Fruit fly (Drosophila melanogaster) whole organism, embryonic: Measurements from ENCODE around the gene Sec15.
A peak's percentile ranks its signal among the peaks of the same experiment; 100 is the strongest.

Experiments
- Abd-B ChIP-seq: fragments of 200-800 bp; sonication (Bioruptor generic); optimal IDR thresholded peaks from 2 replicates; lab custom pipeline; 2018; ENCODE audit warnings: missing biosample characterization, mild to moderate bottlenecking, missing genetic modification characterization, moderate library complexity
- Antp ChIP-seq: fragments of 200-800 bp; sonication (Bioruptor generic); optimal IDR thresholded peaks from 3 replicates; lab custom pipeline; 2016; ENCODE audit warnings: missing biosample characterization, missing genetic modification characterization
- CG10267 ChIP-seq: fragments of 200-800 bp; sonication (Bioruptor generic); optimal IDR thresholded peaks from 2 replicates; lab custom pipeline; 2018; ENCODE audit warnings: missing biosample characterization, mild to moderate bottlenecking, missing genetic modification characterization, moderate library complexity
- CG12104 ChIP-seq: fragments of 200-800 bp; sonication (Bioruptor generic); optimal IDR thresholded peaks from 3 replicates; lab custom pipeline; 2016; ENCODE audit warnings: missing biosample characterization, missing genetic modification characterization
- CG12391 ChIP-seq: fragments of 200-800 bp; sonication (Bioruptor generic); optimal IDR thresholded peaks from 3 replicates; lab custom pipeline; 2018; ENCODE audit warnings: missing biosample characterization, mild to moderate bottlenecking, missing genetic modification characterization, moderate library complexity
- CG14014 ChIP-seq: fragments of 200-800 bp; sonication (Bioruptor generic); IDR thresholded peaks from 2 replicates; pipeline ENCODE4 v1.3.6; 2022; ENCODE audit warnings: missing biosample characterization, missing genetic modification characterization
- CG16813 ChIP-seq: fragments of 200-800 bp; sonication (Bioruptor generic); IDR thresholded peaks from 3 replicates; pipeline ENCODE4 v1.3.6; 2022; ENCODE audit warnings: missing biosample characterization, missing genetic modification characterization; ENCODE audit not compliant: partially characterized antibody
- CG18619 ChIP-seq: fragments of 200-800 bp; sonication (Bioruptor generic); optimal IDR thresholded peaks from 3 replicates; lab custom pipeline; 2017; ENCODE audit warnings: missing biosample characterization, mild to moderate bottlenecking, missing genetic modification characterization
- CG2120 ChIP-seq: fragments of 200-800 bp; sonication (Bioruptor generic); optimal IDR thresholded peaks from 3 replicates; lab custom pipeline; 2016; ENCODE audit warnings: missing biosample characterization, missing genetic modification characterization
- CG30020 ChIP-seq: fragments of 200-800 bp; optimal IDR thresholded peaks from 2 replicates; lab custom pipeline; 2019; ENCODE audit warnings: missing biosample characterization, mild to moderate bottlenecking, missing genetic modification characterization, moderate library complexity
- CG3065 ChIP-seq: fragments of 200-800 bp; sonication (Bioruptor generic); optimal IDR thresholded peaks from 2 replicates; lab custom pipeline; 2016; ENCODE audit warnings: missing biosample characterization, missing genetic modification characterization
- CG31365 ChIP-seq: fragments of 200-800 bp; sonication (Bioruptor generic); optimal IDR thresholded peaks from 2 replicates; lab custom pipeline; 2018; ENCODE audit warnings: missing biosample characterization, mild to moderate bottlenecking, missing genetic modification characterization
- CG34224 ChIP-seq: fragments of 200-800 bp; sonication (Bioruptor generic); IDR thresholded peaks from 3 replicates; pipeline ENCODE4 v1.3.6; 2022; ENCODE audit warnings: missing biosample characterization, missing genetic modification characterization; ENCODE audit not compliant: partially characterized antibody
- CG3838 ChIP-seq: fragments of 200-800 bp; sonication (Bioruptor generic); optimal IDR thresholded peaks from 3 replicates; lab custom pipeline; 2016; ENCODE audit warnings: missing biosample characterization, missing genetic modification characterization
- CG4820 ChIP-seq: fragments of 200-800 bp; sonication (Bioruptor generic); optimal IDR thresholded peaks from 3 replicates; lab custom pipeline; 2016; ENCODE audit warnings: missing biosample characterization, missing genetic modification characterization
- CG7928 ChIP-seq: fragments of 200-800 bp; sonication (Bioruptor generic); optimal IDR thresholded peaks from 2 replicates; lab custom pipeline; 2017; ENCODE audit warnings: missing biosample characterization, mild to moderate bottlenecking, missing genetic modification characterization
- D19B ChIP-seq: fragments of 200-800 bp; sonication (Bioruptor generic); optimal IDR thresholded peaks from 2 replicates; lab custom pipeline; 2017; ENCODE audit warnings: missing biosample characterization, mild to moderate bottlenecking, missing genetic modification characterization
- Dip3 ChIP-seq: fragments of 200-800 bp; sonication (Bioruptor generic); optimal IDR thresholded peaks from 3 replicates; lab custom pipeline; 2016; ENCODE audit warnings: missing biosample characterization, missing genetic modification characterization
- GATAe ChIP-seq: fragments of 200-800 bp; sonication (Bioruptor generic); conservative IDR thresholded peaks from 2 replicates; pipeline ENCODE4 v1.3.6; 2022; ENCODE audit warnings: missing biosample characterization, missing genetic modification characterization
- Gug ChIP-seq: fragments of 200-800 bp; sonication (Bioruptor generic); IDR thresholded peaks from 4 replicates; pipeline ENCODE4 v1.3.6; 2022; ENCODE audit warnings: missing biosample characterization, missing genetic modification characterization
- H15 ChIP-seq: fragments of 200-800 bp; sonication (Bioruptor generic); IDR thresholded peaks from 3 replicates; pipeline ENCODE4 v1.3.6; 2022; ENCODE audit warnings: missing biosample characterization, missing genetic modification characterization
- HLH3B ChIP-seq: fragments of 200-800 bp; sonication (Bioruptor generic); IDR thresholded peaks from 2 replicates; pipeline ENCODE4 v1.3.6; 2022; ENCODE audit warnings: missing biosample characterization, missing genetic modification characterization
- Hand ChIP-seq: fragments of 200-800 bp; sonication (Bioruptor generic); optimal IDR thresholded peaks from 2 replicates; lab custom pipeline; 2017; ENCODE audit warnings: mild to moderate bottlenecking, missing biosample characterization, missing genetic modification reagents, missing genetic modification characterization
- Hmr ChIP-seq: fragments of 200-800 bp; sonication (Bioruptor generic); optimal IDR thresholded peaks from 3 replicates; lab custom pipeline; 2017; ENCODE audit warnings: mild to moderate bottlenecking, missing biosample characterization, missing genetic modification reagents, missing genetic modification characterization
- Mrtf ChIP-seq: fragments of 200-800 bp; sonication (Bioruptor generic); IDR thresholded peaks from 3 replicates; pipeline ENCODE4 v1.3.6; 2022; ENCODE audit warnings: missing biosample characterization, missing genetic modification characterization
- Myb ChIP-seq: fragments of 200-800 bp; sonication (Bioruptor generic); optimal IDR thresholded peaks from 2 replicates; lab custom pipeline; 2016; ENCODE audit warnings: missing biosample characterization, missing genetic modification characterization
- Nf-YC ChIP-seq: fragments of 200-800 bp; optimal IDR thresholded peaks from 3 replicates; lab custom pipeline; 2019; ENCODE audit warnings: missing biosample characterization, mild to moderate bottlenecking, missing genetic modification characterization, moderate library complexity
- Oli ChIP-seq: fragments of 200-800 bp; sonication (Bioruptor generic); optimal IDR thresholded peaks from 2 replicates; lab custom pipeline; 2018; ENCODE audit warnings: missing biosample characterization, mild to moderate bottlenecking, missing genetic modification characterization, moderate library complexity
- Sox102F ChIP-seq: fragments of 200-800 bp; sonication (Bioruptor generic); optimal IDR thresholded peaks from 2 replicates; lab custom pipeline; 2018; ENCODE audit warnings: missing biosample characterization, mild to moderate bottlenecking, missing genetic modification characterization, moderate library complexity
- Vsx1 ChIP-seq: fragments of 200-800 bp; sonication (Bioruptor generic); optimal IDR thresholded peaks from 2 replicates; lab custom pipeline; 2017; ENCODE audit warnings: missing biosample characterization, mild to moderate bottlenecking, missing genetic modification characterization, missing genetic modification reagents
- bcd ChIP-seq: fragments of 200-800 bp; sonication (Bioruptor generic); optimal IDR thresholded peaks from 2 replicates; lab custom pipeline; 2017; ENCODE audit warnings: missing biosample characterization, mild to moderate bottlenecking, missing genetic modification characterization
- cato ChIP-seq: fragments of 200-800 bp; sonication (Bioruptor generic); optimal IDR thresholded peaks from 2 replicates; lab custom pipeline; 2016; ENCODE audit warnings: missing biosample characterization, missing genetic modification characterization, borderline replicate concordance
- dan ChIP-seq: fragments of 200-800 bp; sonication (Bioruptor generic); IDR thresholded peaks from 2 replicates; pipeline ENCODE4 v1.3.6; 2022; ENCODE audit warnings: missing biosample characterization, missing genetic modification characterization
- fd3F ChIP-seq: fragments of 200-800 bp; sonication (Bioruptor generic); optimal IDR thresholded peaks from 2 replicates; lab custom pipeline; 2018; ENCODE audit warnings: missing biosample characterization, mild to moderate bottlenecking, missing genetic modification characterization, moderate library complexity
- insv ChIP-seq, 2 experiments: fragments of 200-800 bp; sonication (Bioruptor generic); optimal IDR thresholded peaks; 3 replicates each; lab custom pipeline; 2016 to 2018; ENCODE audit warnings: missing biosample characterization in 2 of 2, missing genetic modification characterization in 2 of 2
- klu ChIP-seq: fragments of 200-800 bp; sonication (Bioruptor generic); IDR thresholded peaks from 2 replicates; pipeline ENCODE4 v1.3.6; 2022; ENCODE audit warnings: missing biosample characterization, missing genetic modification characterization
- mirr ChIP-seq: fragments of 200-800 bp; sonication (Bioruptor generic); optimal IDR thresholded peaks from 3 replicates; lab custom pipeline; 2018; ENCODE audit warnings: missing biosample characterization, mild to moderate bottlenecking, missing genetic modification characterization
- ranshi ChIP-seq: fragments of 200-800 bp; sonication (Bioruptor generic); IDR thresholded peaks from 2 replicates; pipeline ENCODE4 v1.3.6; 2022; ENCODE audit warnings: missing biosample characterization, missing genetic modification characterization
- run ChIP-seq: fragments of 200-800 bp; sonication (Bioruptor generic); optimal IDR thresholded peaks from 3 replicates; lab custom pipeline; 2018; ENCODE audit warnings: missing biosample characterization, mild to moderate bottlenecking, missing genetic modification characterization
- sens ChIP-seq: fragments of 200-800 bp; sonication (Bioruptor generic); peaks from one replicate; lab custom pipeline; 2016; ENCODE audit warnings: missing biosample characterization, missing genetic modification characterization
- shn ChIP-seq: fragments of 200-800 bp; sonication (Bioruptor generic); optimal IDR thresholded peaks from 3 replicates; lab custom pipeline; 2016; ENCODE audit warnings: missing biosample characterization, missing genetic modification characterization
- slou ChIP-seq: fragments of 200-800 bp; sonication (Bioruptor generic); optimal IDR thresholded peaks from 3 replicates; lab custom pipeline; 2016; ENCODE audit warnings: missing biosample characterization, missing genetic modification characterization
- so ChIP-seq: fragments of 200-800 bp; sonication (Bioruptor generic); IDR thresholded peaks from 3 replicates; pipeline ENCODE4 v1.3.6; 2022; ENCODE audit warnings: missing biosample characterization, missing genetic modification characterization
- sob ChIP-seq: fragments of 200-800 bp; sonication (Bioruptor generic); IDR thresholded peaks from 2 replicates; pipeline ENCODE4 v1.3.6; 2022; ENCODE audit warnings: missing biosample characterization, missing genetic modification characterization
- sqz ChIP-seq: fragments of 200-800 bp; sonication (Bioruptor generic); optimal IDR thresholded peaks from 3 replicates; lab custom pipeline; 2018; ENCODE audit warnings: missing biosample characterization, mild to moderate bottlenecking, missing genetic modification characterization
- tap ChIP-seq: fragments of 200-800 bp; optimal IDR thresholded peaks from 3 replicates; lab custom pipeline; 2019; ENCODE audit warnings: missing biosample characterization, mild to moderate bottlenecking, missing genetic modification characterization, moderate library complexity
- tgo ChIP-seq: fragments of 200-800 bp; sonication (Bioruptor generic); IDR thresholded peaks from 3 replicates; pipeline ENCODE4 v1.3.6; 2022; ENCODE audit warnings: missing biosample characterization, missing genetic modification characterization
- tio ChIP-seq: fragments of 200-800 bp; sonication (Bioruptor generic); optimal IDR thresholded peaks from 2 replicates; lab custom pipeline; 2017; ENCODE audit warnings: missing biosample characterization, missing genetic modification characterization, inconsistent platforms
- zfh2 ChIP-seq: fragments of 200-800 bp; sonication (Bioruptor generic); optimal IDR thresholded peaks from 2 replicates; lab custom pipeline; 2016; ENCODE audit warnings: missing biosample characterization, missing genetic modification characterization

The Sec15 gene

dm6 chr3R:21151090-21151870 is 43.5 kb upstream of the Sec15 start (continued):
- TF ChIP-seq CG34224 (GFP tag; lab: Robert Waterston, UW) (no peak), CG12104 (GFP tag; lab: Kevin White, UChicago) (no peak), klu (GFP tag; lab: Robert Waterston, UW) (peak; percentile 33; the same call in 1 of the 2 replicates), tio (GFP tag; lab: Kevin White, UChicago) (peak; percentile 49), CG2120 (GFP tag; lab: Kevin White, UChicago) (peak; percentile 81), tgo (GFP tag; lab: Robert Waterston, UW) (peak; percentile 62; the same call in 2 of the 3 replicates), CG4820 (GFP tag; lab: Kevin White, UChicago) (peak; percentile 4), mirr (GFP tag; lab: Kevin White, UChicago) (no peak), dan (GFP tag; lab: Robert Waterston, UW) (no peak), CG31365 (tag; lab: Kevin White, UChicago) (peak; percentile 18), insv (GFP tag; optimal IDR thresholded peaks at IDR 0.05; lab: Kevin White, UChicago) (no peak), CG14014 (GFP tag; lab: Robert Waterston, UW) (peak; percentile 81), CG10267 (tag; lab: Kevin White, UChicago) (peak; percentile 42), Gug (GFP tag; lab: Robert Waterston, UW) (peak; percentile 7; the same call in 1 of the 4 replicates), sob (GFP tag; lab: Robert Waterston, UW) (peak; percentile 71), CG18619 (GFP tag; lab: Kevin White, UChicago) (peak; percentile 9), CG7928 (GFP tag; lab: Kevin White, UChicago) (no peak), CG3838 (GFP tag; lab: Kevin White, UChicago) (no peak), zfh2 (GFP tag; lab: Kevin White, UChicago) (peak; percentile 7), CG12391 (peak; percentile 58), H15 (GFP tag; lab: Robert Waterston, UW) (0 out of 3 replicates have a peak, but pooled peaks have one; percentile 34), fd3F (GFP tag; lab: Kevin White, UChicago) (peak; percentile 48), slou (GFP tag; lab: Kevin White, UChicago) (no peak), Dip3 (GFP tag; lab: Kevin White, UChicago) (peak; percentile 9), Mrtf (peak; percentile 27; the same call in 1 of the 3 replicates), ranshi (GFP tag; lab: Robert Waterston, UW) (peak; percentile 40; the same call in 1 of the 2 replicates), GATAe (GFP tag; lab: Robert Waterston, UW) (no peak), CG3065 (GFP tag; lab: Kevin White, UChicago) (no peak), Hmr (GFP tag; lab: Kevin White, UChicago) (peak; percentile 69), Hand (GFP tag; lab: Kevin White, UChicago) (peak; percentile 34), HLH3B (GFP tag; lab: Robert Waterston, UW) (no peak), Vsx1 (GFP tag; lab: Kevin White, UChicago) (no peak), bcd (GFP tag; lab: Kevin White, UChicago) (peak; percentile 36), shn (no peak), sens (peak; percentile 69), Sox102F (GFP tag; lab: Kevin White, UChicago) (peak; percentile 76), D19B (GFP tag; lab: Kevin White, UChicago) (peak; percentile 37), run (tag; lab: Kevin White, UChicago) (no peak), tap (peak; percentile 44), cato (GFP tag; lab: Kevin White, UChicago) (no peak), sqz (no peak), Abd-B (GFP tag; lab: Kevin White, UChicago) (peak; percentile 6), CG30020 (tag; lab: Kevin White, UChicago) (no peak), Myb (peak; percentile 2), so (0 out of 3 replicates have a peak, but pooled peaks have one; percentile 52), CG16813 (GFP tag; lab: Robert Waterston, UW) (no peak), Antp (GFP tag; lab: Kevin White, UChicago) (no peak), Oli (tag; lab: Kevin White, UChicago) (peak; percentile 45), Nf-YC (tag; lab: Kevin White, UChicago) (peak; percentile 7)
